Worm (Caenorhabditis elegans): ENCODE measurements around the gene chil-14.

DNA sequence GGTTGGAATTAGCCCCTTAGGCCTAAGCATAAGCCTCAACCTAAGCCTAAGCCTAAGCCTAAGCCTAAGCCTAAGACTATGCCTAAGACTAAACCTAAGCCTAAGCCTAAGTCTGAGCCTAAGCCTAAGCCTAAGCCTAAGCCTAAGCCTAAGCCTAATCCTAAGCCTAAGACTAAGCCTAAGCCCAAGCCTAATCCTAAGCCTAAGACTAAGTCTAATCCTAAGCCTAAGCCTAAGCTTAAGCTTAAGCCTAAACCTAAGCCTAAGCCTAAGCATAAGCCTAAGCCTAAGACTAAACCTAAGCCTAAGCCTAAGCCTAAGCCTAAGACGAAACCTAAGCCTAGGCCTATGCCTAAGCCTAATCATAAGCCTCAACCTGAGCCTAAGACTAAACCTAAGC, 31.5 kb upstream of the chil-14 start:
- TF ChIP-seq aha-1 (tag): no peak
- no peak for TF ChIP-seq unc-130 (GFP tag; optimal IDR thresholded peaks at IDR 0.05)
- TF ChIP-seq nhr-111 (GFP tag; optimal IDR thresholded peaks at IDR 0.05): no peak
